Worm (Caenorhabditis elegans): ENCODE data around the gene oac-4.

DNA sequence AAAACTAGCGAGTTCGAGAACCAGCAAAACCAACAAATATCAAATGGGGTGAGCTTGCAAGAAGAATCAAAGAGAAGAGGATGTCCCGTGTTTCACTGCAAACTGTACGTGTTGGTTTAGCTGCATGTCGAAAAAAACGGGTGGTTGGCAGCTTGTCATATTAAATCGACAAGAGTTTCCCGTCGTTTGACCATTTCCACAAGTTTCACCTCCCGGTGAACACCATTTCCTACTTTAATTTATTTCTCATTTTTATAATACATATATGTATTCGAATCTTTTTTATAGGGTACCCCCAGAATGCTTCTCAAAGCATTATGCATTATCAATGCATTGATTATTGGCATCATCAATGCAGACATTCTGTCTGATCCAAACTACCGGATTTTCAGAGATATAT lies 40.5 kb downstream of the oac-4 start, which contains the start of gene Y8A9A.2:
- TF ChIP-seq nfya-1 (tag; optimal IDR thresholded peaks at IDR 0.05; ENCODE audit: insufficient read depth), result no peak
- TF ChIP-seq nhr-11 (tag; optimal IDR thresholded peaks at IDR 0.05), result no peak
- TF ChIP-seq pha-4 (tag; optimal IDR thresholded peaks at IDR 0.05), result no peak
